Worm (Caenorhabditis elegans) whole organism, mixed stage, embryonic: ENCODE results near the gene C46C2.5.

ENCODE experiments used
- ces-1 ChIP-seq: fragments of 150-350 bp; optimal IDR thresholded peaks from 2 replicates; lab custom pipeline; 2014; ENCODE audit warnings: missing biosample characterization, missing genetic modification reagents, missing genetic modification characterization
- ham-2 ChIP-seq: fragments of 200-800 bp; sonication (Bioruptor generic); optimal IDR thresholded peaks from 2 replicates; lab custom pipeline; 2018; ENCODE audit warnings: mild to moderate bottlenecking, missing genetic modification characterization, missing compliant biosample characterization
- lin-13 ChIP-seq: fragments of 150-350 bp; optimal IDR thresholded peaks from 2 replicates; lab custom pipeline; 2014; ENCODE audit warnings: missing biosample characterization, missing genetic modification characterization
- lin-32 ChIP-seq: fragments of 200-800 bp; sonication (Bioruptor generic); optimal IDR thresholded peaks from 2 replicates; lab custom pipeline; 2018; ENCODE audit warnings: mild to moderate bottlenecking, missing genetic modification characterization, missing compliant biosample characterization
- mep-1 ChIP-seq: fragments of 150-350 bp; optimal IDR thresholded peaks from 2 replicates; lab custom pipeline; 2017; ENCODE audit warnings: missing biosample characterization, missing genetic modification reagents, missing genetic modification characterization, inconsistent platforms
- nhr-12 ChIP-seq: fragments of 150-350 bp; optimal IDR thresholded peaks from 2 replicates; lab custom pipeline; 2014; ENCODE audit warnings: missing biosample characterization, missing genetic modification characterization
- nhr-76 ChIP-seq: sonication (generic microtip); optimal IDR thresholded peaks from 2 replicates; lab custom pipeline; 2017; ENCODE audit warnings: missing biosample characterization, missing genetic modification characterization
- pha-4 ChIP-seq: fragments of 150-350 bp; optimal IDR thresholded peaks from 2 replicates; lab custom pipeline; 2018; ENCODE audit warnings: missing biosample characterization, missing genetic modification reagents, missing genetic modification characterization
- snpc-4 ChIP-seq: fragments of 150-350 bp; optimal IDR thresholded peaks from 2 replicates; lab custom pipeline; 2014; ENCODE audit warnings: missing biosample characterization, missing genetic modification characterization
- unc-62 ChIP-seq: fragments of 150-350 bp; optimal IDR thresholded peaks from 2 replicates; lab custom pipeline; 2014; ENCODE audit warnings: missing biosample characterization, missing genetic modification reagents, missing genetic modification characterization

DNA sequence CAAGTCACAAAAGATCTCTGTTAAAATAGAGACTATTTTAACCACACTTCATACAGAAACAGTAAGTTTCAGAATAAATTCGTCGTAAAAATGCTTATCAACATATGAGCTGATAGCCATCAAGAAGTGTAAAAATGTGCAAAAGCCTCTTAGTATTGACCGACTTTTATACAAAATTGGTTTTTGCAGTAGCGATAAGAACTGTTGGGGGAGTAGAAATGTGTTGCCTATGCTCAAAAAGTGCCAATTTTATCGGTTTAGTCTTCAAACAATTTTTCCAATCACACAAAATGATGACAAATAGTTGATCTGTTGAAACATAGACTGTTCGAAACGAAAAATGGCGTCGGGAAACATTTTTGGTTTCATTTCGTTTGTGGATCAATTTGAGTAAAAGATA lies 32.6 kb downstream of the C46C2.5 start:
- no peak for TF ChIP-seq ces-1 (GFP tag; lab: Kevin White, UChicago)
- TF ChIP-seq snpc-4 (tag; lab: Kevin White, UChicago): no peak
- TF ChIP-seq mep-1 (tag; lab: Kevin White, UChicago): no peak
- TF ChIP-seq unc-62 (GFP tag; lab: Kevin White, UChicago): no peak
- TF ChIP-seq nhr-12 (tag; lab: Kevin White, UChicago): no peak
- TF ChIP-seq pha-4 (tag; lab: Kevin White, UChicago): no peak
- no peak for TF ChIP-seq ham-2
- no peak for TF ChIP-seq nhr-76 (tag; lab: Kevin White, UChicago)
- TF ChIP-seq lin-32 (GFP tag; lab: Kevin White, UChicago): no peak
- TF ChIP-seq lin-13 (tag; lab: Kevin White, UChicago): no peak
